Worm (Caenorhabditis elegans) whole organism, young adult: ENCODE data around the gene crt-1.

ENCODE experiments used
- B0035.1 ChIP-seq: sonication (generic microtip); optimal IDR thresholded peaks from 2 replicates; lab custom pipeline; 2016; ENCODE audit warnings: missing genetic modification characterization, mild to moderate bottlenecking, missing compliant biosample characterization, missing genotype, missing genetic modification reagents
- B0261.1 ChIP-seq: sonication (generic microtip); optimal IDR thresholded peaks from 2 replicates; lab custom pipeline; 2016; ENCODE audit warnings: mild to moderate bottlenecking, missing genetic modification characterization, moderate library complexity, missing compliant biosample characterization
- C06A6.2 ChIP-seq: fragments of 200-800 bp; sonication (Bioruptor generic); conservative IDR thresholded peaks from 2 replicates; pipeline ENCODE4 v1.3.6; 2022; ENCODE audit warnings: missing genetic modification characterization, missing compliant biosample characterization
- F33H1.4 ChIP-seq: fragments of 200-800 bp; sonication (Bioruptor generic); IDR thresholded peaks from 2 replicates; pipeline ENCODE4 v1.3.6; 2022; ENCODE audit warnings: missing genetic modification reagents, missing genetic modification characterization, missing compliant biosample characterization
- F57C9.4 ChIP-seq: sonication (generic microtip); optimal IDR thresholded peaks from 2 replicates; lab custom pipeline; 2017; ENCODE audit warnings: mild to moderate bottlenecking, missing genetic modification characterization, missing compliant biosample characterization
- K11D2.4 ChIP-seq: fragments of 200-800 bp; sonication (Bioruptor generic); IDR thresholded peaks from 2 replicates; pipeline ENCODE4 v1.3.6; 2022; ENCODE audit warnings: missing genetic modification reagents, missing genetic modification characterization, missing compliant biosample characterization
- T07F8.4 ChIP-seq: sonication (generic microtip); optimal IDR thresholded peaks from 2 replicates; lab custom pipeline; 2016; ENCODE audit warnings: mild to moderate bottlenecking, missing genetic modification characterization, moderate library complexity, missing compliant biosample characterization
- atf-7 ChIP-seq: sonication (generic microtip); optimal IDR thresholded peaks from 2 replicates; lab custom pipeline; 2017; ENCODE audit warnings: mild to moderate bottlenecking, missing genetic modification characterization, missing compliant biosample characterization
- cebp-1 ChIP-seq, 2 experiments: fragments of 200-800 bp in 1 of 2; sonication (Bioruptor generic) in 1 of 2; sonication (generic microtip) in 1 of 2; IDR thresholded peaks in 1 of 2; optimal IDR thresholded peaks in 1 of 2; 2 replicates each; pipeline versions ENCODE4 v1.3.6 to Lab custom; 2017 to 2022; ENCODE audit warnings: missing compliant biosample characterization in 2 of 2, missing genetic modification characterization in 2 of 2, mild to moderate bottlenecking in 1 of 2, missing genetic modification reagents in 1 of 2, moderate library complexity in 1 of 2
- ceh-91 ChIP-seq: fragments of 200-800 bp; sonication (Bioruptor generic); IDR thresholded peaks from 2 replicates; pipeline ENCODE4 v1.3.6; 2022; ENCODE audit warnings: missing genetic modification reagents, missing genetic modification characterization, missing compliant biosample characterization
- die-1 ChIP-seq: sonication (generic microtip); optimal IDR thresholded peaks from 2 replicates; lab custom pipeline; 2016; ENCODE audit warnings: missing genotype, mild to moderate bottlenecking, missing genetic modification characterization, missing compliant biosample characterization
- dox-1 ChIP-seq: fragments of 200-800 bp; sonication (Bioruptor generic); IDR thresholded peaks from 2 replicates; pipeline ENCODE4 v1.3.6; 2022; ENCODE audit warnings: missing genetic modification reagents, missing genetic modification characterization, missing compliant biosample characterization
- dpl-1 ChIP-seq: fragments of 150-350 bp; optimal IDR thresholded peaks from 2 replicates; lab custom pipeline; 2014; ENCODE audit warnings: missing biosample characterization, missing genetic modification reagents, missing genetic modification characterization
- efl-1 ChIP-seq: fragments of 150-350 bp; optimal IDR thresholded peaks from 2 replicates; lab custom pipeline; 2014; ENCODE audit warnings: missing biosample characterization, missing genetic modification reagents, missing genetic modification characterization
- fkh-3 ChIP-seq: sonication (generic microtip); optimal IDR thresholded peaks from 2 replicates; lab custom pipeline; 2016; ENCODE audit warnings: mild to moderate bottlenecking, missing genetic modification characterization, missing compliant biosample characterization
- hlh-26 ChIP-seq: fragments of 200-800 bp; sonication (Bioruptor generic); conservative IDR thresholded peaks from 2 replicates; pipeline ENCODE4 v1.3.6; 2022; ENCODE audit warnings: missing genetic modification reagents, missing genetic modification characterization, missing compliant biosample characterization
- hmg-1.2 ChIP-seq: fragments of 200-800 bp; sonication (Bioruptor generic); IDR thresholded peaks from 2 replicates; pipeline ENCODE4 v1.3.6; 2022; ENCODE audit warnings: missing genetic modification reagents, missing genetic modification characterization, missing compliant biosample characterization
- hsf-1 ChIP-seq: fragments of 200-800 bp; sonication (Bioruptor generic); IDR thresholded peaks from 2 replicates; pipeline ENCODE4 v1.3.6; 2022; ENCODE audit warnings: missing genetic modification reagents, missing genetic modification characterization, missing compliant biosample characterization
- lag-1 ChIP-seq: fragments of 200-800 bp; sonication (Bioruptor generic); IDR thresholded peaks from 2 replicates; pipeline ENCODE4 v1.3.6; 2022; ENCODE audit warnings: missing genetic modification reagents, missing genetic modification characterization, missing compliant biosample characterization
- lin-26 ChIP-seq: fragments of 200-800 bp; sonication (Bioruptor generic); IDR thresholded peaks from 2 replicates; pipeline ENCODE4 v1.3.6; 2022; ENCODE audit warnings: missing genetic modification reagents, missing genetic modification characterization, missing compliant biosample characterization
- lin-35 ChIP-seq, 3 experiments: fragments of 150-350 bp in 2 of 3; sonication (generic microtip) in 1 of 3; optimal IDR thresholded peaks; 2 replicates each; lab custom pipeline; 2014 to 2018; ENCODE audit warnings: missing biosample characterization in 3 of 3, missing genetic modification characterization in 3 of 3, missing genetic modification reagents in 3 of 3
- lir-1 ChIP-seq: fragments of 200-800 bp; sonication (Bioruptor generic); conservative IDR thresholded peaks from 2 replicates; pipeline ENCODE4 v1.3.6; 2022; ENCODE audit warnings: missing genetic modification reagents, missing genetic modification characterization, missing compliant biosample characterization
- lsl-1 ChIP-seq: fragments of 200-800 bp; sonication (Bioruptor generic); optimal IDR thresholded peaks from 2 replicates; lab custom pipeline; 2018; ENCODE audit warnings: mild to moderate bottlenecking, missing genetic modification characterization, moderate library complexity, missing compliant biosample characterization
- lsy-27 ChIP-seq: sonication (generic microtip); optimal IDR thresholded peaks from 2 replicates; lab custom pipeline; 2017; ENCODE audit warnings: missing genetic modification characterization, mild to moderate bottlenecking, missing compliant biosample characterization, antibody characterized with exemption, missing genotype, borderline replicate concordance; ENCODE audit not compliant: insufficient read depth
- madf-10 ChIP-seq: sonication (generic microtip); optimal IDR thresholded peaks from 2 replicates; lab custom pipeline; 2016; ENCODE audit warnings: mild to moderate bottlenecking, missing genetic modification characterization, missing compliant biosample characterization
- madf-6 ChIP-seq: fragments of 200-800 bp; sonication (Bioruptor generic); IDR thresholded peaks from 2 replicates; pipeline ENCODE4 v1.3.6; 2022; ENCODE audit warnings: missing genetic modification reagents, missing genetic modification characterization, missing compliant biosample characterization
- mes-4 ChIP-seq: sonication (generic microtip); optimal IDR thresholded peaks from 2 replicates; lab custom pipeline; 2016; ENCODE audit warnings: missing genotype, missing genetic modification characterization, missing compliant biosample characterization
- mxl-1 ChIP-seq: sonication (generic microtip); optimal IDR thresholded peaks from 2 replicates; lab custom pipeline; 2016; ENCODE audit warnings: missing genetic modification characterization, missing compliant biosample characterization
- nhr-120 ChIP-seq: fragments of 200-800 bp; sonication (Bioruptor generic); IDR thresholded peaks from 2 replicates; pipeline ENCODE4 v1.3.6; 2022; ENCODE audit warnings: missing genetic modification characterization, missing compliant biosample characterization
- nhr-80 ChIP-seq: sonication (generic microtip); optimal IDR thresholded peaks from 2 replicates; lab custom pipeline; 2016; ENCODE audit warnings: missing genetic modification characterization, missing compliant biosample characterization
- nhr-90 ChIP-seq: sonication (generic microtip); optimal IDR thresholded peaks from 2 replicates; lab custom pipeline; 2016; ENCODE audit warnings: missing genotype, mild to moderate bottlenecking, missing genetic modification characterization, missing compliant biosample characterization
- pbrm-1 ChIP-seq: fragments of 200-800 bp; sonication (Bioruptor generic); IDR thresholded peaks from 2 replicates; pipeline ENCODE4 v1.3.6; 2022; ENCODE audit warnings: missing genetic modification reagents, missing genetic modification characterization, missing compliant biosample characterization
- rec-8 ChIP-seq, 2 experiments: sonication (generic microtip); optimal IDR thresholded peaks; 2 replicates each; lab custom pipeline; 2016; ENCODE audit warnings: mild to moderate bottlenecking in 2 of 2, missing genetic modification characterization in 2 of 2, missing genetic modification reagents in 2 of 2, missing genotype in 2 of 2, missing biosample characterization in 1 of 2, missing compliant biosample characterization in 1 of 2, moderate library complexity in 1 of 2
- snpc-3.4 ChIP-seq: sonication (generic microtip); optimal IDR thresholded peaks from 2 replicates; lab custom pipeline; 2017; ENCODE audit warnings: missing genetic modification characterization, mild to moderate bottlenecking, missing compliant biosample characterization, antibody characterized with exemption, moderate library complexity, missing genotype, missing genetic modification reagents
- tbx-9 ChIP-seq: sonication (generic microtip); optimal IDR thresholded peaks from 2 replicates; lab custom pipeline; 2016; ENCODE audit warnings: borderline replicate concordance, missing genetic modification characterization, inconsistent platforms, missing compliant biosample characterization
- xnd-1 ChIP-seq: sonication (generic microtip); optimal IDR thresholded peaks from 2 replicates; lab custom pipeline; 2016; ENCODE audit warnings: missing genotype, missing genetic modification reagents, missing genetic modification characterization, missing compliant biosample characterization
- zfh-2 ChIP-seq: fragments of 200-800 bp; sonication (Bioruptor generic); conservative IDR thresholded peaks from 2 replicates; pipeline ENCODE4 v1.3.6; 2022; ENCODE audit warnings: missing genetic modification reagents, missing genetic modification characterization, missing compliant biosample characterization
- ztf-18 ChIP-seq: sonication (generic microtip); optimal IDR thresholded peaks from 2 replicates; lab custom pipeline; 2016; ENCODE audit warnings: missing genotype, mild to moderate bottlenecking, missing genetic modification characterization, missing compliant biosample characterization
- ztf-25 ChIP-seq: fragments of 200-800 bp; sonication (Bioruptor generic); IDR thresholded peaks from 2 replicates; pipeline ENCODE4 v1.3.6; 2022; ENCODE audit warnings: missing genetic modification reagents, missing genetic modification characterization, missing compliant biosample characterization
- ztf-26 ChIP-seq: sonication (generic microtip); optimal IDR thresholded peaks from 2 replicates; lab custom pipeline; 2017; ENCODE audit warnings: missing genetic modification characterization, missing compliant biosample characterization
- ztf-28 ChIP-seq: fragments of 200-800 bp; sonication (Bioruptor generic); IDR thresholded peaks from 2 replicates; pipeline ENCODE4 v1.3.6; 2022; ENCODE audit warnings: missing genetic modification reagents, missing genetic modification characterization, missing compliant biosample characterization

crt-1 gene

DNA sequence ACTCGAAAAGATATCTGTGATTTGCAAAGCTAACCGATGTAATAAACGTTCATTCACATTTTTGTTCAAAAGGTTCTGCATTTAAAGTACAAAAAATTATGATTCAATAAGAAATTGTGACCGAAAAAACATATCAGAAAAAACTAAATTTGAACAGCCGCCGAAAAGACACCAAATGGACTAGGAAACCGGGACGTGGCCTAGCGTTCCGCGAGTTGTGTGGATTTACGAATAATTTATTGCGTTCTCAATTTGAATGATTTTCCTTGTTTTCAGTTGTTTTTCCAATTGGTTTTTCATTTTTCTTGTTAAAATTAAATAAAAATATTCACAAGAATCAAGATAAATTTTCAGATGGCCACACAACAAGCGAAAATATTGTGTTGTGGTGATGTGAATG is 7.1 kb upstream of the crt-1 start, which contains the start of gene cwf-19L1 (continued):
- peak; percentile 16 for TF ChIP-seq lsl-1 (GFP tag; lab: Kevin White, UChicago)
- no peak for TF ChIP-seq K11D2.4 (GFP tag; lab: Robert Waterston, UW)
- TF ChIP-seq atf-7 (tag; lab: Kevin White, UChicago): no peak
- TF ChIP-seq cebp-1 (GFP tag; IDR thresholded peaks at IDR 0.05; lab: Robert Waterston, UW): no peak
- peak; percentile 19 for TF ChIP-seq cebp-1 (tag; optimal IDR thresholded peaks at IDR 0.05; lab: Kevin White, UChicago)
- peak; percentile 18; the same call in 1 of the 2 replicates for TF ChIP-seq hmg-1.2 (GFP tag; lab: Robert Waterston, UW)
- peak; percentile 40 for TF ChIP-seq snpc-3.4 (tag; lab: Kevin White, UChicago)
- TF ChIP-seq pbrm-1: no peak

DNA sequence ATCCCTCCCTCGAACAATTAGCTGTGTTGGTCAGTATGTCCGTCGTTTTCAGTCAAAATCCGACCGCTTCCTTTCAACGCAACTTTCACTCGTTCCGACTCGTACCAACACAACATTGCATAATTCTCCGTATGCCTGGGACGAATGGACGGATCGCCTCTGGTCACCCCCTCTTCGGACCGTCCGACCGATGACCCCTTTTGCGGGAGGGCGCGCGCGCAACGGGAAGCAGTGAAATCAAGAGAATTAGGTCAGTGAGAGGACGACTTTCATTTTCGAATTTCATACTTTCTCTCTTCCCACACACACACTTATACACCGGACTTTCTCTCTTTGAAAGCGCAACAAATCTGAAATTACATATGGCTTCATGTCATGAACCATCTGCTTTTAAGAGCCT is 5.0 kb upstream of the crt-1 start, which contains the start of gene atf-8:
atf-8 (plus strand) TSS at position 234 of the 400 bp plus-strand sequence.
- peak; percentile 66 for TF ChIP-seq zfh-2
- TF ChIP-seq dox-1 (GFP tag; lab: Robert Waterston, UW): no peak

DNA sequence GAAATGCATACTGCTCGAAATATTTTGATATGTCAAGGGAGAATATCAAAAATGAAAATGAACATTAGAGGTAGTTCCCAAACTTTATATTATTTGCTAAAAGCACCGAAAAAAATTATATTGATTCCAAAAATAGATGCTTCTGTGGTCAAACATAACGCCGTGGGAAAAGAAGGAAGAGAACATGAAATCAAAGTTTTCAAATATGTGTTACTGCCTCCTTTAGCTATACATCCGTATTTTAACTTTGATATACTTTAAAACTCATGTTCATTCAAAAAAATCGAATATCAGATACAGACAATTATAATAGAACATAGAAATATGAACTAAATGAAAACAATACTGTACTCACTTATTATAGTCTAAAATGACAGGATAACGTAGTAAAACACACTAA is 3.1 kb upstream of the crt-1 start, which contains the start of gene Y38A10A.11:
Y38A10A.11 (minus strand) TSS at position 101 of the 400 bp plus-strand sequence.
- no peak for TF ChIP-seq lsy-27 (tag; lab: Kevin White, UChicago)
- no peak for TF ChIP-seq nhr-80 (tag; lab: Kevin White, UChicago)
- TF ChIP-seq ztf-28 (GFP tag; lab: Robert Waterston, UW): no peak
- TF ChIP-seq ztf-26 (tag; lab: Kevin White, UChicago): no peak
- no peak for TF ChIP-seq F57C9.4 (tag; lab: Kevin White, UChicago)
- no peak for TF ChIP-seq lir-1 (GFP tag; lab: Robert Waterston, UW)
- TF ChIP-seq hsf-1: no peak
- no peak for TF ChIP-seq tbx-9 (tag; lab: Kevin White, UChicago)
- TF ChIP-seq, all 124 proteins: peak for 0

DNA sequence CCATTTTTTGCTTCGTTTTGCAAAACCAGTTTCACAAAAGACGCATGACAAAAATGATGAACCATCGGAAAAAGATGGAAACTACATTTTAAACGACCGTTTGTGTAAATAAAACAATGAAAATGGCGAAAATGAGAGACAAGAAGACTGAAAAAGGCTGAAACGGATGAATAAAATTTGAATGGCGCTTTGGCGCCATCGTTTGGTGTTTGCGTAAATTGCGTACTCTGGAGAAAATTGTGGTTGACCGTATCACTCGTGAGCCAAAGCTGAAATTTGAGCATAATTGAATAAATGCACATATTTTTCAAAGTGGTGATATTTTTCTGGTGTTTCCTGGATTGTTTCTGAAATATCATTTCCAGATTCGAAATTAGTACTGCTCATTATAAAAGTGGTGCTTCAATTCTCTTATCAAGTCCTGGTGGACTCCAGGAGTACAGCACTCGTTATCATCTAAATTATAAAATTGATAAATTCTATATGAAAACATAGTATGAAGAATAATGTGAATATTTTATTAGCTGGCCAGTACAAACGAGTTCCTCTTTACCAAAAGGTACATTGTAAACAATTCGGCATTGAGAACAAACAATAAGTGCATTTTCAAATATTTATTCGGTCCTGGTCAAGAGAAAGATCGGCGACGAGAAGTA is 1.0 kb upstream of the crt-1 start:
- no peak for TF ChIP-seq hlh-26 (GFP tag; lab: Robert Waterston, UW)
- no peak for TF ChIP-seq lsy-27 (tag; lab: Kevin White, UChicago)
- TF ChIP-seq lsl-1 (GFP tag; lab: Kevin White, UChicago): peak; percentile 57
- no peak for TF ChIP-seq die-1 (tag; lab: Kevin White, UChicago)
- no peak for TF ChIP-seq mxl-1
- TF ChIP-seq ztf-18 (tag; lab: Kevin White, UChicago): no peak
- no peak for TF ChIP-seq nhr-90
- no peak for TF ChIP-seq lag-1 (GFP tag; lab: Robert Waterston, UW)
- TF ChIP-seq efl-1 (GFP tag; lab: Kevin White, UChicago): peak; percentile 89
- TF ChIP-seq B0035.1 (tag; lab: Kevin White, UChicago): no peak
- no peak for TF ChIP-seq ztf-28 (GFP tag; lab: Robert Waterston, UW)
- no peak for TF ChIP-seq nhr-120 (GFP tag; lab: Robert Waterston, UW)
- TF ChIP-seq ceh-91 (GFP tag; lab: Robert Waterston, UW): 0 out of 2 replicates have a peak, but pooled peaks have one; percentile 18
- peak; percentile 54 for TF ChIP-seq dpl-1 (GFP tag; lab: Kevin White, UChicago)
- TF ChIP-seq xnd-1 (tag; lab: Kevin White, UChicago): no peak
- TF ChIP-seq lin-35 (GFP tag; optimal IDR thresholded peaks at IDR 0.05; lab: Kevin White, UChicago): no peak
- no peak for TF ChIP-seq madf-10
- TF ChIP-seq fkh-3 (tag; lab: Kevin White, UChicago): no peak
- TF ChIP-seq nhr-80 (tag; lab: Kevin White, UChicago): no peak
- TF ChIP-seq B0261.1 (tag; lab: Kevin White, UChicago): no peak
- TF ChIP-seq F33H1.4 (GFP tag; lab: Robert Waterston, UW): 0 out of 2 replicates have a peak, but pooled peaks have one; percentile 19
- no peak for TF ChIP-seq mes-4
- TF ChIP-seq ztf-25 (GFP tag; lab: Robert Waterston, UW): no peak
- TF ChIP-seq F57C9.4 (tag; lab: Kevin White, UChicago): no peak
- TF ChIP-seq T07F8.4 (tag; lab: Kevin White, UChicago): no peak
- no peak for TF ChIP-seq C06A6.2 (GFP tag; lab: Robert Waterston, UW)
- TF ChIP-seq rec-8 (tag; optimal IDR thresholded peaks at IDR 0.05; lab: Kevin White, UChicago): no peak
- no peak for TF ChIP-seq lin-26 (GFP tag; lab: Robert Waterston, UW)
- peak; percentile 48; the same call in 1 of the 2 replicates for TF ChIP-seq madf-6 (GFP tag; lab: Robert Waterston, UW)
